Fruit fly (Drosophila melanogaster) whole organism, prepupa: Measurements from ENCODE around the gene Notum.

Experiments
- CG10631 ChIP-seq: fragments of 200-800 bp; sonication (Bioruptor generic); optimal IDR thresholded peaks from 2 replicates; lab custom pipeline; 2016; ENCODE audit warnings: missing biosample characterization, missing genetic modification characterization
- CG16779 ChIP-seq: fragments of 200-800 bp; sonication (Bioruptor generic); optimal IDR thresholded peaks from 3 replicates; lab custom pipeline; 2017; ENCODE audit warnings: missing biosample characterization, mild to moderate bottlenecking, missing genetic modification characterization
- CG6792 ChIP-seq: fragments of 200-800 bp; sonication (Bioruptor generic); optimal IDR thresholded peaks from 3 replicates; lab custom pipeline; 2016; ENCODE audit warnings: missing biosample characterization, missing genetic modification characterization
- Eip75B ChIP-seq: fragments of 200-800 bp; sonication (Bioruptor generic); optimal IDR thresholded peaks from 3 replicates; lab custom pipeline; 2016; ENCODE audit warnings: missing biosample characterization, missing genetic modification characterization
- fkh ChIP-seq: fragments of 200-800 bp; sonication (Bioruptor generic); optimal IDR thresholded peaks from 3 replicates; lab custom pipeline; 2017; ENCODE audit warnings: missing biosample characterization, mild to moderate bottlenecking, missing genetic modification characterization, moderate library complexity

- TF ChIP-seq CG6792 (GFP tag; lab: Kevin White, UChicago): no peak
- TF ChIP-seq CG10631: no peak
- TF ChIP-seq CG16779: no peak
- TF ChIP-seq fkh: no peak
- TF ChIP-seq Eip75B (GFP tag; lab: Kevin White, UChicago): no peak
Observed at dm6 chr3L:16050887-16051258, 27.6 kb downstream of the Notum start, which contains the start of gene Diap1.
